Worm (Caenorhabditis elegans): Measurements from ENCODE around the gene sly-1.
A peak's percentile ranks its signal among the peaks of the same experiment; 100 is the strongest.

ce11 chrIII:10460427-10461163, 46.3 kb upstream of the sly-1 start, which contains the start of gene ecps-1:
- TF ChIP-seq ZK546.5 (tag; optimal IDR thresholded peaks at IDR 0.05) (no peak), ceh-16 (tag; optimal IDR thresholded peaks at IDR 0.05) (no peak), unc-62 (GFP tag; optimal IDR thresholded peaks at IDR 0.05) (peak; percentile 12)

Measured in whole organism, L3 larva.